Worm (Caenorhabditis elegans) whole organism, L3 larva: Measurements from ENCODE around the gene clec-3.

Source experiments
- R02D3.7 ChIP-seq: fragments of 150-350 bp; optimal IDR thresholded peaks from 2 replicates; lab custom pipeline; 2014; ENCODE audit warnings: missing biosample characterization, missing genetic modification characterization
- ZK546.5 ChIP-seq: sonication (generic microtip); optimal IDR thresholded peaks from 2 replicates; lab custom pipeline; 2017; ENCODE audit warnings: missing biosample characterization, missing genetic modification characterization
- aly-2 ChIP-seq: fragments of 150-350 bp; optimal IDR thresholded peaks from 2 replicates; lab custom pipeline; 2014; ENCODE audit warnings: missing biosample characterization, missing genetic modification characterization
- ama-1 ChIP-seq: fragments of 150-350 bp; optimal IDR thresholded peaks from 2 replicates; lab custom pipeline; 2018
- ceh-16 ChIP-seq: sonication (generic microtip); optimal IDR thresholded peaks from 2 replicates; lab custom pipeline; 2017; ENCODE audit warnings: missing biosample characterization, missing genetic modification characterization
- ceh-28 ChIP-seq: fragments of 150-350 bp; optimal IDR thresholded peaks from 2 replicates; lab custom pipeline; 2014; ENCODE audit warnings: missing biosample characterization, missing genetic modification reagents, missing genetic modification characterization
- ceh-82 ChIP-seq: fragments of 150-350 bp; optimal IDR thresholded peaks from 2 replicates; lab custom pipeline; 2014; ENCODE audit warnings: missing biosample characterization, missing genetic modification characterization
- ceh-9 ChIP-seq: sonication (generic microtip); optimal IDR thresholded peaks from 2 replicates; lab custom pipeline; 2018; ENCODE audit warnings: missing biosample characterization, missing genetic modification characterization
- daf-12 ChIP-seq: fragments of 150-350 bp; optimal IDR thresholded peaks from 2 replicates; lab custom pipeline; 2014; ENCODE audit warnings: missing biosample characterization, missing genetic modification reagents, missing genetic modification characterization
- egl-27 ChIP-seq: sonication (generic microtip); optimal IDR thresholded peaks from 4 replicates; lab custom pipeline; 2017; ENCODE audit warnings: missing biosample characterization, missing genetic modification reagents, missing genetic modification characterization
- egl-5 ChIP-seq: fragments of 150-350 bp; optimal IDR thresholded peaks from 2 replicates; lab custom pipeline; 2017; ENCODE audit warnings: missing biosample characterization, missing genetic modification reagents, missing genetic modification characterization, inconsistent platforms
- elt-1 ChIP-seq: fragments of 150-350 bp; optimal IDR thresholded peaks from 2 replicates; lab custom pipeline; 2014; ENCODE audit warnings: missing biosample characterization, missing genetic modification characterization
- elt-2 ChIP-seq: sonication (generic microtip); optimal IDR thresholded peaks from 2 replicates; lab custom pipeline; 2016; ENCODE audit warnings: missing genetic modification reagents, mild to moderate bottlenecking, missing genetic modification characterization, missing compliant biosample characterization
- elt-3 ChIP-seq, 3 experiments: fragments of 150-350 bp in 1 of 3; sonication (generic microtip) in 2 of 3; optimal IDR thresholded peaks; 2 replicates in 2 of 3; 4 replicates in 1 of 3; lab custom pipeline; 2014 to 2017; ENCODE audit warnings: missing biosample characterization in 3 of 3, missing genetic modification characterization in 3 of 3
- eor-1 ChIP-seq, 2 experiments: fragments of 150-350 bp; optimal IDR thresholded peaks; 2 replicates each; lab custom pipeline; 2014 to 2018; ENCODE audit warnings: missing biosample characterization in 2 of 2, missing genetic modification characterization in 2 of 2
- fkh-2 ChIP-seq: fragments of 150-350 bp; optimal IDR thresholded peaks from 2 replicates; lab custom pipeline; 2014; ENCODE audit warnings: missing biosample characterization, missing genetic modification reagents, missing genetic modification characterization
- fos-1 ChIP-seq: fragments of 150-350 bp; optimal IDR thresholded peaks from 2 replicates; lab custom pipeline; 2014; ENCODE audit warnings: missing biosample characterization, missing genetic modification characterization
- lin-15B ChIP-seq: fragments of 150-350 bp; optimal IDR thresholded peaks from 2 replicates; lab custom pipeline; 2014; ENCODE audit warnings: missing biosample characterization, missing genetic modification characterization
- lin-39 ChIP-seq: fragments of 150-350 bp; optimal IDR thresholded peaks from 2 replicates; lab custom pipeline; 2018; ENCODE audit warnings: missing biosample characterization, missing genetic modification reagents, missing genetic modification characterization
- lsy-12 ChIP-seq: sonication (generic microtip); optimal IDR thresholded peaks from 2 replicates; lab custom pipeline; 2016; ENCODE audit warnings: mild to moderate bottlenecking, missing genetic modification characterization, missing compliant biosample characterization
- mdl-1 ChIP-seq: fragments of 150-350 bp; optimal IDR thresholded peaks from 2 replicates; lab custom pipeline; 2014; ENCODE audit warnings: missing biosample characterization, missing genetic modification characterization
- mml-1 ChIP-seq: fragments of 150-350 bp; sonication (generic microtip); optimal IDR thresholded peaks from 3 replicates; lab custom pipeline; 2014; ENCODE audit warnings: missing biosample characterization, missing genetic modification characterization
- nfya-1 ChIP-seq: sonication (generic microtip); optimal IDR thresholded peaks from 2 replicates; lab custom pipeline; 2017; ENCODE audit warnings: missing genetic modification characterization, mild to moderate bottlenecking, missing compliant biosample characterization, antibody characterized with exemption, moderate library complexity; ENCODE audit not compliant: insufficient read depth
- nhr-11 ChIP-seq: fragments of 150-350 bp; optimal IDR thresholded peaks from 2 replicates; lab custom pipeline; 2014; ENCODE audit warnings: missing biosample characterization, missing genetic modification characterization
- nhr-12 ChIP-seq: fragments of 150-350 bp; optimal IDR thresholded peaks from 2 replicates; lab custom pipeline; 2014; ENCODE audit warnings: missing biosample characterization, missing genetic modification characterization
- nhr-23 ChIP-seq: fragments of 150-350 bp; optimal IDR thresholded peaks from 2 replicates; lab custom pipeline; 2014; ENCODE audit warnings: missing biosample characterization, missing genetic modification reagents, missing genetic modification characterization
- nhr-237 ChIP-seq: fragments of 150-350 bp; optimal IDR thresholded peaks from 2 replicates; lab custom pipeline; 2014; ENCODE audit warnings: missing biosample characterization, missing genetic modification characterization
- nhr-25 ChIP-seq: sonication (generic microtip); optimal IDR thresholded peaks from 2 replicates; lab custom pipeline; 2017; ENCODE audit warnings: missing biosample characterization, missing genetic modification characterization
- nhr-28 ChIP-seq: fragments of 150-350 bp; optimal IDR thresholded peaks from 2 replicates; lab custom pipeline; 2014; ENCODE audit warnings: missing biosample characterization, missing genetic modification characterization
- nhr-43 ChIP-seq: sonication (generic microtip); optimal IDR thresholded peaks from 2 replicates; lab custom pipeline; 2016; ENCODE audit warnings: mild to moderate bottlenecking, missing genetic modification characterization, missing compliant biosample characterization; ENCODE audit not compliant: poor library complexity, severe bottlenecking
- nhr-67 ChIP-seq: fragments of 150-350 bp; optimal IDR thresholded peaks from 2 replicates; lab custom pipeline; 2014; ENCODE audit warnings: missing biosample characterization, missing genetic modification characterization
- nhr-76 ChIP-seq: fragments of 150-350 bp; sonication (generic microtip); optimal IDR thresholded peaks from 5 replicates; lab custom pipeline; 2014; ENCODE audit warnings: missing biosample characterization, missing genetic modification characterization
- nhr-77 ChIP-seq: fragments of 150-350 bp; optimal IDR thresholded peaks from 2 replicates; lab custom pipeline; 2014; ENCODE audit warnings: missing biosample characterization, missing genetic modification characterization
- pha-4 ChIP-seq: fragments of 150-350 bp; optimal IDR thresholded peaks from 2 replicates; lab custom pipeline; 2014; ENCODE audit warnings: missing biosample characterization, missing genetic modification reagents, missing genetic modification characterization
- pqm-1 ChIP-seq: fragments of 150-350 bp; optimal IDR thresholded peaks from 2 replicates; lab custom pipeline; 2017; ENCODE audit warnings: missing biosample characterization, missing genetic modification characterization, inconsistent platforms
- sea-2 ChIP-seq: fragments of 150-350 bp; sonication (generic microtip); optimal IDR thresholded peaks from 4 replicates; lab custom pipeline; 2014; ENCODE audit warnings: missing biosample characterization, missing genetic modification reagents, missing genetic modification characterization
- skn-1 ChIP-seq: fragments of 150-350 bp; optimal IDR thresholded peaks from 2 replicates; lab custom pipeline; 2014; ENCODE audit warnings: missing biosample characterization, missing genetic modification characterization
- tbx-2 ChIP-seq: sonication (generic microtip); optimal IDR thresholded peaks from 2 replicates; lab custom pipeline; 2016; ENCODE audit warnings: mild to moderate bottlenecking, missing genetic modification characterization, missing compliant biosample characterization
- unc-39 ChIP-seq: sonication (generic microtip); optimal IDR thresholded peaks from 4 replicates; lab custom pipeline; 2017; ENCODE audit warnings: missing biosample characterization, missing genetic modification characterization
- unc-62 ChIP-seq: fragments of 150-350 bp; sonication (generic microtip); optimal IDR thresholded peaks from 4 replicates; lab custom pipeline; 2014; ENCODE audit warnings: missing biosample characterization, missing genetic modification reagents, missing genetic modification characterization
- zag-1 ChIP-seq: fragments of 150-350 bp; optimal IDR thresholded peaks from 2 replicates; lab custom pipeline; 2014; ENCODE audit warnings: missing biosample characterization, missing genetic modification characterization
- ztf-4 ChIP-seq: fragments of 150-350 bp; optimal IDR thresholded peaks from 2 replicates; lab custom pipeline; 2014; ENCODE audit warnings: missing biosample characterization, missing genetic modification characterization

The clec-3 gene

DNA sequence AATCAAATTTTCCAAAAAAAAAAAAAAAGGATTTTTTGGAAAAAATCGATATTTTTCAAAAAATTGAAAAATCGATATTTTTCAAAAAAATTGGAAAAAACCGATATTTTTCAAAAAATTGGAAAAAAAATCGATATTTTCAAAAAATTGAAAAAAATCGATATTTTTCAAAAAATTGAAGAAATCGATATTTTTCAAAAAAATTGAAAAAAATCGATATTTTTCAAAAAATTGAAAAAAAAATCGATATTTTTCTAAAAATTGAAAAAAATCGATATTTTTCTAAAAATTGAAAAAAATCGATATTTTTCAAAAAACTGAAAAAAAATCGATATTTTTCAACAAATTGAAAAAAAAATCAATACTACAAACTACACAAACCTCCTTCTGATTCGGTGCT, 44.3 kb upstream of the clec-3 start:
- TF ChIP-seq elt-2 (tag; lab: Kevin White, UChicago): no peak
- peak; percentile 96 for TF ChIP-seq ceh-28 (tag; lab: Kevin White, UChicago)

DNA sequence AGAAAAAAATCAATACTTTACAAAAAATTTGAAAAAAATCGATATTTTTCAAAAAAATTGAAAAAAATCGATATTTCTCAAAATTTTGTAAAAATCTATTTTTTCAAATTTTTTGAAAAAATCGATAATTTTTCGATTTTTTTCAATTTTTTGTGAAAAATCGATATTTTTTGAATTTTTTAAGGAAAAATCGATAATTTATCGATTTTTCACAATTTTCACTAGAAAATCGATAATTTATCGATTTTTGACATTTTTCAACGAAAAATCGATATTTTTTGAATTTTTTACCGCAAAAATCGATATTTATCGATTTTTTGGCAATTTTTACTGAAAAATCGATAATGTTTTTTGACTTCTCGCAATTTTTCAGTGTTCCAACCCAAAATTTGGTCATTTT, 43.7 kb upstream of the clec-3 start:
- no peak for TF ChIP-seq lsy-12 (tag; lab: Kevin White, UChicago)
- TF ChIP-seq nfya-1 (tag; lab: Kevin White, UChicago): no peak
- no peak for TF ChIP-seq ama-1
- peak; percentile 98 for TF ChIP-seq ceh-28 (tag; lab: Kevin White, UChicago)
- no peak for TF ChIP-seq eor-1 (tag; optimal IDR thresholded peaks at IDR 0.05; lab: Kevin White, UChicago)
- no peak for TF ChIP-seq nhr-28 (tag; lab: Kevin White, UChicago)
- no peak for TF ChIP-seq pqm-1 (tag; lab: Kevin White, UChicago)
- no peak for TF ChIP-seq nhr-77 (tag; lab: Kevin White, UChicago)

- TF ChIP-seq ceh-82 (tag; lab: Kevin White, UChicago): no peak
- TF ChIP-seq lsy-12 (tag; lab: Kevin White, UChicago): no peak
- no peak for TF ChIP-seq lin-15B (tag; lab: Kevin White, UChicago)
- no peak for TF ChIP-seq nfya-1 (tag; lab: Kevin White, UChicago)
- TF ChIP-seq ceh-28 (tag; lab: Kevin White, UChicago): peak; percentile 82
Measured at ce11 chrII:3062876-3063275, 43.2 kb upstream of the clec-3 start.

ce11 chrII:3062222-3062621, 42.5 kb upstream of the clec-3 start:
- TF ChIP-seq zag-1 (tag; lab: Kevin White, UChicago): no peak
- no peak for TF ChIP-seq nhr-77 (tag; lab: Kevin White, UChicago)
- no peak for TF ChIP-seq mdl-1 (tag; lab: Kevin White, UChicago)
- peak; percentile 81 for TF ChIP-seq ceh-28 (tag; lab: Kevin White, UChicago)
- TF ChIP-seq ZK546.5 (tag; lab: Kevin White, UChicago): no peak
- TF ChIP-seq unc-39 (tag; lab: Kevin White, UChicago): no peak
- TF ChIP-seq nhr-237 (tag; lab: Kevin White, UChicago): no peak
- TF ChIP-seq nhr-25: no peak
- no peak for TF ChIP-seq skn-1 (tag; lab: Kevin White, UChicago)
- no peak for TF ChIP-seq R02D3.7 (tag; lab: Kevin White, UChicago)
- no peak for TF ChIP-seq eor-1 (tag; optimal IDR thresholded peaks at IDR 0.05; lab: Kevin White, UChicago)
- no peak for TF ChIP-seq nhr-76
- no peak for TF ChIP-seq daf-12 (tag; lab: Kevin White, UChicago)
- no peak for TF ChIP-seq nhr-67 (tag; lab: Kevin White, UChicago)
- peak; percentile 36 for TF ChIP-seq pha-4
- no peak for TF ChIP-seq nhr-11
- no peak for TF ChIP-seq fos-1
- TF ChIP-seq elt-3 (tag; optimal IDR thresholded peaks at IDR 0.05; lab: Kevin White, UChicago): no peak
- TF ChIP-seq ztf-4 (tag; lab: Kevin White, UChicago): no peak
- no peak for TF ChIP-seq nhr-12 (tag; lab: Kevin White, UChicago)
- no peak for TF ChIP-seq nhr-43 (tag; lab: Kevin White, UChicago)
- TF ChIP-seq lin-39 (tag; lab: Kevin White, UChicago): no peak
- TF ChIP-seq tbx-2 (tag; lab: Kevin White, UChicago): no peak
- TF ChIP-seq egl-5: no peak
- TF ChIP-seq fkh-2: no peak
- TF ChIP-seq ceh-16 (tag; lab: Kevin White, UChicago): no peak
- TF ChIP-seq sea-2 (GFP tag; lab: Kevin White, UChicago): no peak
- no peak for TF ChIP-seq aly-2
- no peak for TF ChIP-seq ama-1
- TF ChIP-seq nfya-1 (tag; lab: Kevin White, UChicago): peak; percentile 27
- no peak for TF ChIP-seq elt-1 (tag; lab: Kevin White, UChicago)
- TF ChIP-seq egl-27 (tag; lab: Kevin White, UChicago): no peak
- no peak for TF ChIP-seq unc-62
- TF ChIP-seq ceh-82 (tag; lab: Kevin White, UChicago): no peak
- peak; percentile 69 for TF ChIP-seq elt-2 (tag; lab: Kevin White, UChicago)
- no peak for TF ChIP-seq ceh-9 (tag; lab: Kevin White, UChicago)
- peak; percentile 17 for TF ChIP-seq pqm-1 (tag; lab: Kevin White, UChicago)
- TF ChIP-seq mml-1 (tag; lab: Kevin White, UChicago): no peak
- TF ChIP-seq lin-15B (tag; lab: Kevin White, UChicago): no peak
- no peak for TF ChIP-seq nhr-23 (tag; lab: Kevin White, UChicago)
- TF ChIP-seq, all 47 proteins: peak for 5
